Worm (Caenorhabditis elegans) whole organism, late embryonic: Measurements from ENCODE around the gene wht-2.

Experiments
- C08G9.2 ChIP-seq: sonication (generic microtip); optimal IDR thresholded peaks from 2 replicates; lab custom pipeline; 2016; ENCODE audit warnings: mild to moderate bottlenecking, missing genetic modification characterization, moderate library complexity, missing compliant biosample characterization
- C38D4.7 ChIP-seq: fragments of 200-800 bp; sonication (Bioruptor generic); optimal IDR thresholded peaks from 2 replicates; lab custom pipeline; 2018; ENCODE audit warnings: mild to moderate bottlenecking, missing genetic modification characterization, moderate library complexity, missing compliant biosample characterization
- K02D7.2 ChIP-seq: sonication (generic microtip); optimal IDR thresholded peaks from 2 replicates; lab custom pipeline; 2017; ENCODE audit warnings: mild to moderate bottlenecking, missing genetic modification characterization, missing compliant biosample characterization
- K09A11.1 ChIP-seq: sonication (generic microtip); optimal IDR thresholded peaks from 2 replicates; lab custom pipeline; 2017; ENCODE audit warnings: antibody characterized with exemption, mild to moderate bottlenecking, missing genetic modification characterization, missing compliant biosample characterization; ENCODE audit not compliant: insufficient read depth
- ahr-1 ChIP-seq: sonication (generic microtip); optimal IDR thresholded peaks from 2 replicates; lab custom pipeline; 2016; ENCODE audit warnings: missing genetic modification characterization, missing compliant biosample characterization
- ceh-14 ChIP-seq: sonication (generic microtip); optimal IDR thresholded peaks from 2 replicates; lab custom pipeline; 2016; ENCODE audit warnings: missing genotype, missing genetic modification characterization, missing compliant biosample characterization
- ceh-19 ChIP-seq: fragments of 200-800 bp; sonication (Bioruptor generic); optimal IDR thresholded peaks from 2 replicates; lab custom pipeline; 2018; ENCODE audit warnings: mild to moderate bottlenecking, missing genetic modification characterization, missing compliant biosample characterization
- ceh-22 ChIP-seq: sonication (generic microtip); optimal IDR thresholded peaks from 2 replicates; lab custom pipeline; 2017; ENCODE audit warnings: missing biosample characterization, missing genetic modification characterization
- ceh-24 ChIP-seq: sonication (generic microtip); optimal IDR thresholded peaks from 2 replicates; lab custom pipeline; 2016; ENCODE audit warnings: mild to moderate bottlenecking, missing genetic modification characterization, missing compliant biosample characterization
- ceh-45 ChIP-seq: fragments of 200-800 bp; sonication (Bioruptor generic); IDR thresholded peaks from 2 replicates; pipeline ENCODE4 v1.3.6; 2022; ENCODE audit warnings: missing genetic modification reagents, missing genetic modification characterization, missing compliant biosample characterization
- ceh-9 ChIP-seq: sonication (generic microtip); optimal IDR thresholded peaks from 2 replicates; lab custom pipeline; 2016; ENCODE audit warnings: mild to moderate bottlenecking, missing genetic modification characterization, inconsistent platforms, missing compliant biosample characterization
- che-1 ChIP-seq: sonication (generic microtip); optimal IDR thresholded peaks from 2 replicates; lab custom pipeline; 2016; ENCODE audit warnings: mild to moderate bottlenecking, missing genetic modification characterization, missing compliant biosample characterization
- fkh-10 ChIP-seq: fragments of 150-350 bp; optimal IDR thresholded peaks from 2 replicates; lab custom pipeline; 2014; ENCODE audit warnings: missing biosample characterization, missing genetic modification reagents, missing genetic modification characterization
- hlh-13 ChIP-seq: fragments of 200-800 bp; sonication (Bioruptor generic); optimal IDR thresholded peaks from 2 replicates; lab custom pipeline; 2018; ENCODE audit warnings: mild to moderate bottlenecking, missing genetic modification characterization, missing compliant biosample characterization
- hlh-30 ChIP-seq: sonication (generic microtip); optimal IDR thresholded peaks from 2 replicates; lab custom pipeline; 2017; ENCODE audit warnings: antibody characterized with exemption, missing genetic modification characterization, missing compliant biosample characterization; ENCODE audit not compliant: insufficient read depth
- hlh-6 ChIP-seq: sonication (generic microtip); optimal IDR thresholded peaks from 2 replicates; lab custom pipeline; 2016; ENCODE audit warnings: missing genotype, missing genetic modification characterization, missing compliant biosample characterization
- hlh-8 ChIP-seq: sonication (generic microtip); optimal IDR thresholded peaks from 2 replicates; lab custom pipeline; 2016; ENCODE audit warnings: missing genotype, missing genetic modification characterization, missing compliant biosample characterization
- lim-6 ChIP-seq: sonication (generic microtip); optimal IDR thresholded peaks from 2 replicates; lab custom pipeline; 2016; ENCODE audit warnings: missing genetic modification characterization, missing compliant biosample characterization
- lin-11 ChIP-seq: fragments of 200-800 bp; sonication (Bioruptor generic); optimal IDR thresholded peaks from 2 replicates; lab custom pipeline; 2018; ENCODE audit warnings: mild to moderate bottlenecking, missing genetic modification characterization, missing compliant biosample characterization
- nhr-11 ChIP-seq: fragments of 150-350 bp; optimal IDR thresholded peaks from 2 replicates; lab custom pipeline; 2014; ENCODE audit warnings: missing biosample characterization, missing genetic modification characterization
- npax-4 ChIP-seq: sonication (generic microtip); optimal IDR thresholded peaks from 2 replicates; lab custom pipeline; 2016; ENCODE audit warnings: missing genetic modification characterization, missing compliant biosample characterization
- odd-2 ChIP-seq: sonication (generic microtip); optimal IDR thresholded peaks from 2 replicates; lab custom pipeline; 2017; ENCODE audit warnings: antibody characterized with exemption, mild to moderate bottlenecking, missing genetic modification characterization, missing compliant biosample characterization
- pag-3 ChIP-seq: sonication (generic microtip); optimal IDR thresholded peaks from 2 replicates; lab custom pipeline; 2016; ENCODE audit warnings: missing compliant biosample characterization, missing genetic modification characterization, borderline replicate concordance
- pat-9 ChIP-seq: fragments of 200-800 bp; sonication (Bioruptor generic); optimal IDR thresholded peaks from 2 replicates; lab custom pipeline; 2018; ENCODE audit warnings: mild to moderate bottlenecking, missing genetic modification characterization, moderate library complexity, missing compliant biosample characterization
- pax-1 ChIP-seq: fragments of 150-350 bp; optimal IDR thresholded peaks from 2 replicates; lab custom pipeline; 2014; ENCODE audit warnings: missing biosample characterization, missing genetic modification characterization
- pha-4 ChIP-seq: fragments of 150-350 bp; optimal IDR thresholded peaks from 2 replicates; lab custom pipeline; 2018; ENCODE audit warnings: missing biosample characterization, missing genetic modification reagents, missing genetic modification characterization
- pqm-1 ChIP-seq: sonication (generic microtip); optimal IDR thresholded peaks from 2 replicates; lab custom pipeline; 2016; ENCODE audit warnings: missing genetic modification characterization, missing compliant biosample characterization
- pros-1 ChIP-seq: fragments of 150-350 bp; optimal IDR thresholded peaks from 2 replicates; lab custom pipeline; 2014; ENCODE audit warnings: missing biosample characterization, missing genetic modification reagents, missing genetic modification characterization
- rnt-1 ChIP-seq: sonication (generic microtip); optimal IDR thresholded peaks from 2 replicates; lab custom pipeline; 2016; ENCODE audit warnings: missing genetic modification characterization, missing compliant biosample characterization
- unc-3 ChIP-seq, 2 experiments: fragments of 200-800 bp in 1 of 2; sonication (Bioruptor generic) in 1 of 2; sonication (generic microtip) in 1 of 2; conservative IDR thresholded peaks in 1 of 2; optimal IDR thresholded peaks in 1 of 2; 2 replicates each; pipeline versions ENCODE4 v1.3.6 to Lab custom; 2016 to 2022; ENCODE audit warnings: missing compliant biosample characterization in 2 of 2, missing genetic modification characterization in 2 of 2, missing genetic modification reagents in 1 of 2
- unc-42 ChIP-seq: sonication (generic microtip); optimal IDR thresholded peaks from 2 replicates; lab custom pipeline; 2016; ENCODE audit warnings: missing genotype, missing genetic modification characterization, missing compliant biosample characterization
- zip-5 ChIP-seq: sonication (generic microtip); optimal IDR thresholded peaks from 2 replicates; lab custom pipeline; 2016; ENCODE audit warnings: missing genetic modification characterization, missing compliant biosample characterization
- ztf-16 ChIP-seq: sonication (generic microtip); optimal IDR thresholded peaks from 2 replicates; lab custom pipeline; 2017; ENCODE audit warnings: missing genetic modification characterization, missing compliant biosample characterization

Gene wht-2

ce11 chrIV:11458700-11459263 lies 11.5 kb upstream of the wht-2 start:
- TF ChIP-seq pqm-1 (tag; lab: Kevin White, UChicago): no peak
- no peak for TF ChIP-seq che-1 (tag; lab: Kevin White, UChicago)
- no peak for TF ChIP-seq rnt-1 (tag; lab: Kevin White, UChicago)

ce11 chrIV:11459684-11460083 lies 10.6 kb upstream of the wht-2 start, which contains the start of gene npr-3:
Gene npr-3 (plus strand): TSS chrIV:11459984.
- TF ChIP-seq hlh-8 (no peak), pax-1 (tag; lab: Kevin White, UChicago) (no peak), lin-11 (tag; lab: Kevin White, UChicago) (no peak), unc-42 (tag; lab: Kevin White, UChicago) (no peak), ceh-22 (tag; lab: Kevin White, UChicago) (no peak)

ce11 chrIV:11461335-11461734 lies 8.9 kb upstream of the wht-2 start:
- no peak for TF ChIP-seq npax-4 (tag; lab: Kevin White, UChicago)
- no peak for TF ChIP-seq hlh-13 (GFP tag; lab: Kevin White, UChicago)
- no peak for TF ChIP-seq K09A11.1 (tag; lab: Kevin White, UChicago)
- no peak for TF ChIP-seq hlh-8
- no peak for TF ChIP-seq ceh-19 (GFP tag; lab: Kevin White, UChicago)
- no peak for TF ChIP-seq zip-5
- no peak for TF ChIP-seq lim-6 (tag; lab: Kevin White, UChicago)
- TF ChIP-seq hlh-6 (tag; lab: Kevin White, UChicago): no peak
- TF ChIP-seq hlh-30 (tag; lab: Kevin White, UChicago): no peak
- no peak for TF ChIP-seq pax-1 (tag; lab: Kevin White, UChicago)
- no peak for TF ChIP-seq ahr-1 (tag; lab: Kevin White, UChicago)
- no peak for TF ChIP-seq ceh-45
- no peak for TF ChIP-seq pros-1
- TF ChIP-seq ceh-24 (tag; lab: Kevin White, UChicago): no peak
- no peak for TF ChIP-seq pat-9
- TF ChIP-seq, all 69 proteins: peak for 0

ce11 chrIV:11465125-11465524 lies 5.1 kb upstream of the wht-2 start, which contains the start of gene C10C6.3:
Gene C10C6.3 (minus strand): TSS chrIV:11465225.
- TF ChIP-seq ceh-9 (tag; lab: Kevin White, UChicago): no peak

- TF ChIP-seq ztf-16 (tag; lab: Kevin White, UChicago): no peak
- TF ChIP-seq fkh-10 (GFP tag; lab: Kevin White, UChicago): no peak
- no peak for TF ChIP-seq pqm-1 (tag; lab: Kevin White, UChicago)
- TF ChIP-seq unc-3 (GFP tag; conservative IDR thresholded peaks at IDR 0.05; lab: Robert Waterston, UW): no peak
- no peak for TF ChIP-seq unc-3 (tag; optimal IDR thresholded peaks at IDR 0.05; lab: Kevin White, UChicago)
- no peak for TF ChIP-seq che-1 (tag; lab: Kevin White, UChicago)
- no peak for TF ChIP-seq zip-5
- no peak for TF ChIP-seq pha-4 (tag; lab: Kevin White, UChicago)
- TF ChIP-seq C38D4.7 (GFP tag; lab: Kevin White, UChicago): no peak
- no peak for TF ChIP-seq odd-2 (tag; lab: Kevin White, UChicago)
- TF ChIP-seq ceh-9 (tag; lab: Kevin White, UChicago): no peak
- no peak for TF ChIP-seq nhr-11 (tag; lab: Kevin White, UChicago)
- no peak for TF ChIP-seq ceh-14 (tag; lab: Kevin White, UChicago)
- TF ChIP-seq K09A11.1 (tag; lab: Kevin White, UChicago): no peak
- no peak for TF ChIP-seq C08G9.2
- TF ChIP-seq pag-3: no peak
- no peak for TF ChIP-seq K02D7.2 (tag; lab: Kevin White, UChicago)
- TF ChIP-seq, all 69 proteins: peak for 0
Measured at ce11 chrIV:11467413-11467812, 2.8 kb upstream of the wht-2 start, which contains the start of gene C10C6.7. Gene C10C6.7 (minus strand): TSS chrIV:11467513.
